Fruit fly (Drosophila melanogaster) whole organism, embryonic: ENCODE data around the gene Rich.
A peak's percentile ranks its signal among the peaks of the same experiment; 100 is the strongest.

Source experiments
- Atf3 ChIP-seq: fragments of 200-800 bp; sonication (Bioruptor generic); optimal IDR thresholded peaks from 3 replicates; lab custom pipeline; 2016; ENCODE audit warnings: missing biosample characterization, missing genetic modification characterization
- B-H1 ChIP-seq: fragments of 200-800 bp; sonication (Bioruptor generic); IDR thresholded peaks from 3 replicates; pipeline ENCODE4 v1.3.6; 2022; ENCODE audit warnings: missing biosample characterization, missing genetic modification characterization
- CG10209 ChIP-seq: fragments of 200-800 bp; sonication (Bioruptor generic); optimal IDR thresholded peaks from 3 replicates; lab custom pipeline; 2017; ENCODE audit warnings: missing biosample characterization, mild to moderate bottlenecking, missing genetic modification characterization, missing genetic modification reagents
- CG10274 ChIP-seq: fragments of 200-800 bp; sonication (Bioruptor generic); optimal IDR thresholded peaks from 3 replicates; lab custom pipeline; 2017; ENCODE audit warnings: missing biosample characterization, mild to moderate bottlenecking, missing genetic modification characterization
- CG10321 ChIP-seq: fragments of 200-800 bp; sonication (Bioruptor generic); IDR thresholded peaks from 2 replicates; pipeline ENCODE4 v1.3.6; 2022; ENCODE audit warnings: missing biosample characterization, missing genetic modification characterization
- CG11247 ChIP-seq: fragments of 200-800 bp; sonication (Bioruptor generic); IDR thresholded peaks from 2 replicates; pipeline ENCODE4 v1.3.6; 2022; ENCODE audit warnings: missing biosample characterization, missing genetic modification characterization
- CG11456 ChIP-seq: fragments of 200-800 bp; sonication (Bioruptor generic); IDR thresholded peaks from 3 replicates; pipeline ENCODE4 v1.3.6; 2022; ENCODE audit warnings: missing biosample characterization, missing genetic modification characterization
- CG13287 ChIP-seq: fragments of 200-800 bp; sonication (Bioruptor generic); IDR thresholded peaks from 2 replicates; pipeline ENCODE4 v1.3.6; 2022; ENCODE audit warnings: missing biosample characterization, missing genetic modification characterization; ENCODE audit not compliant: partially characterized antibody
- CG17361 ChIP-seq: fragments of 200-800 bp; sonication (Bioruptor generic); IDR thresholded peaks from 3 replicates; pipeline ENCODE4 v1.3.6; 2022; ENCODE audit warnings: missing biosample characterization, missing genetic modification characterization
- CG18262 ChIP-seq: fragments of 200-800 bp; optimal IDR thresholded peaks from 3 replicates; lab custom pipeline; 2019; ENCODE audit warnings: missing biosample characterization, mild to moderate bottlenecking, missing genetic modification characterization, moderate library complexity
- CG1832 ChIP-seq: fragments of 200-800 bp; sonication (Bioruptor generic); optimal IDR thresholded peaks from 2 replicates; lab custom pipeline; 2017; ENCODE audit warnings: missing biosample characterization, mild to moderate bottlenecking, missing genetic modification characterization, inconsistent platforms
- CG31388 ChIP-seq: fragments of 200-800 bp; sonication (Bioruptor generic); optimal IDR thresholded peaks from 2 replicates; lab custom pipeline; 2016; ENCODE audit warnings: missing biosample characterization, missing genetic modification characterization
- CG3163 ChIP-seq: fragments of 200-800 bp; sonication (Bioruptor generic); optimal IDR thresholded peaks from 3 replicates; lab custom pipeline; 2016; ENCODE audit warnings: missing biosample characterization, missing genetic modification characterization
- CG6254 ChIP-seq: fragments of 200-800 bp; sonication (Bioruptor generic); optimal IDR thresholded peaks from 3 replicates; lab custom pipeline; 2017; ENCODE audit warnings: mild to moderate bottlenecking, missing biosample characterization, missing genetic modification reagents, missing genetic modification characterization
- CG7271 ChIP-seq: fragments of 200-800 bp; sonication (Bioruptor generic); optimal IDR thresholded peaks from 2 replicates; lab custom pipeline; 2018; ENCODE audit warnings: missing biosample characterization, mild to moderate bottlenecking, missing genetic modification characterization, moderate library complexity
- CG8290 ChIP-seq, 3 experiments: fragments of 200-800 bp; sonication (Bioruptor generic); optimal IDR thresholded peaks; 2 replicates each; lab custom pipeline; 2016 to 2019; ENCODE audit warnings: missing biosample characterization in 3 of 3, missing genetic modification characterization in 3 of 3, mild to moderate bottlenecking in 2 of 3, moderate library complexity in 1 of 3
- Camta ChIP-seq: fragments of 200-800 bp; sonication (Bioruptor generic); optimal IDR thresholded peaks from 2 replicates; lab custom pipeline; 2016; ENCODE audit warnings: missing biosample characterization, missing genetic modification characterization
- Dp ChIP-seq: fragments of 200-800 bp; sonication (Bioruptor generic); optimal IDR thresholded peaks from 2 replicates; lab custom pipeline; 2018; ENCODE audit warnings: missing biosample characterization, mild to moderate bottlenecking, missing genetic modification characterization, moderate library complexity
- Gsc ChIP-seq: fragments of 200-800 bp; sonication (Bioruptor generic); IDR thresholded peaks from 2 replicates; pipeline ENCODE4 v1.3.6; 2022; ENCODE audit warnings: missing biosample characterization, missing genetic modification characterization
- HHEX ChIP-seq: fragments of 200-800 bp; sonication (Bioruptor generic); optimal IDR thresholded peaks from 3 replicates; lab custom pipeline; 2017; ENCODE audit warnings: missing biosample characterization, mild to moderate bottlenecking, missing genetic modification characterization, missing genetic modification reagents
- HLH54F ChIP-seq: fragments of 200-800 bp; sonication (Bioruptor generic); optimal IDR thresholded peaks from 3 replicates; lab custom pipeline; 2016; ENCODE audit warnings: missing biosample characterization, missing genetic modification characterization
- Hr51 ChIP-seq, 2 experiments: fragments of 200-800 bp; sonication (Bioruptor generic); optimal IDR thresholded peaks; 2 replicates in 1 of 2; 3 replicates in 1 of 2; lab custom pipeline; 2016 to 2018; ENCODE audit warnings: missing biosample characterization in 2 of 2, missing genetic modification characterization in 2 of 2, mild to moderate bottlenecking in 1 of 2, moderate library complexity in 1 of 2
- Mes4 ChIP-seq: fragments of 200-800 bp; sonication (Bioruptor generic); optimal IDR thresholded peaks from 2 replicates; lab custom pipeline; 2016; ENCODE audit warnings: missing biosample characterization, missing genetic modification characterization
- Nf-YA ChIP-seq: fragments of 200-800 bp; sonication (Bioruptor generic); IDR thresholded peaks from 2 replicates; pipeline ENCODE4 v1.3.6; 2022; ENCODE audit warnings: missing biosample characterization, missing genetic modification characterization
- Pdp1 ChIP-seq, 2 experiments: fragments of 200-800 bp; sonication (Bioruptor generic); optimal IDR thresholded peaks; 3 replicates each; lab custom pipeline; 2016; ENCODE audit warnings: missing biosample characterization in 2 of 2, missing genetic modification characterization in 2 of 2, mild to moderate bottlenecking in 1 of 2, moderate library complexity in 1 of 2
- Rx ChIP-seq: fragments of 200-800 bp; sonication (Bioruptor generic); IDR thresholded peaks from 2 replicates; pipeline ENCODE4 v1.3.6; 2022; ENCODE audit warnings: missing biosample characterization, missing genetic modification characterization
- Sox102F ChIP-seq: fragments of 200-800 bp; sonication (Bioruptor generic); optimal IDR thresholded peaks from 2 replicates; lab custom pipeline; 2018; ENCODE audit warnings: missing biosample characterization, mild to moderate bottlenecking, missing genetic modification characterization, moderate library complexity
- Usf ChIP-seq: fragments of 200-800 bp; sonication (Bioruptor generic); optimal IDR thresholded peaks from 2 replicates; lab custom pipeline; 2017; ENCODE audit warnings: missing genotype, missing biosample characterization, missing genetic modification characterization
- Xbp1 ChIP-seq: fragments of 200-800 bp; sonication (Bioruptor generic); optimal IDR thresholded peaks from 3 replicates; lab custom pipeline; 2016; ENCODE audit warnings: missing biosample characterization, mild to moderate bottlenecking, missing genetic modification characterization
- al ChIP-seq: fragments of 200-800 bp; sonication (Bioruptor generic); IDR thresholded peaks from 2 replicates; pipeline ENCODE4 v1.3.6; 2022; ENCODE audit warnings: missing biosample characterization, missing genetic modification characterization
- ap ChIP-seq: fragments of 200-800 bp; sonication (Bioruptor generic); IDR thresholded peaks from 2 replicates; pipeline ENCODE4 v1.3.6; 2022; ENCODE audit warnings: missing biosample characterization, missing genetic modification characterization
- ash1 ChIP-seq: fragments of 200-800 bp; sonication (Bioruptor generic); optimal IDR thresholded peaks from 2 replicates; lab custom pipeline; 2018; ENCODE audit warnings: missing biosample characterization, mild to moderate bottlenecking, missing genetic modification characterization
- bbx ChIP-seq: fragments of 200-800 bp; sonication (Bioruptor generic); IDR thresholded peaks from 2 replicates; pipeline ENCODE4 v1.3.6; 2022; ENCODE audit warnings: missing biosample characterization, missing genetic modification characterization; ENCODE audit not compliant: partially characterized antibody
- bowl ChIP-seq: fragments of 200-800 bp; sonication (Bioruptor generic); IDR thresholded peaks from 2 replicates; pipeline ENCODE4 v1.3.6; 2022; ENCODE audit warnings: missing biosample characterization, missing genetic modification characterization
- dati ChIP-seq: fragments of 200-800 bp; sonication (Bioruptor generic); IDR thresholded peaks from 2 replicates; pipeline ENCODE4 v1.3.6; 2022; ENCODE audit warnings: missing biosample characterization, missing genetic modification characterization
- dmrt11E ChIP-seq: fragments of 200-800 bp; sonication (Bioruptor generic); optimal IDR thresholded peaks from 3 replicates; lab custom pipeline; 2018; ENCODE audit warnings: missing biosample characterization, mild to moderate bottlenecking, missing genetic modification characterization, moderate library complexity
- en ChIP-seq: fragments of 200-800 bp; sonication (Bioruptor generic); optimal IDR thresholded peaks from 2 replicates; lab custom pipeline; 2016; ENCODE audit warnings: missing biosample characterization, missing genetic modification characterization
- fd64A ChIP-seq: fragments of 200-800 bp; sonication (Bioruptor generic); optimal IDR thresholded peaks from 3 replicates; lab custom pipeline; 2018; ENCODE audit warnings: missing biosample characterization, mild to moderate bottlenecking, missing genetic modification characterization
- ken ChIP-seq: fragments of 200-800 bp; sonication (Bioruptor generic); IDR thresholded peaks from 3 replicates; pipeline ENCODE4 v1.3.6; 2022; ENCODE audit warnings: missing biosample characterization, missing genetic modification characterization
- mld ChIP-seq: fragments of 200-800 bp; sonication (Bioruptor generic); IDR thresholded peaks from 3 replicates; pipeline ENCODE4 v1.3.6; 2022; ENCODE audit warnings: missing biosample characterization, missing genetic modification characterization; ENCODE audit not compliant: partially characterized antibody
- p53 ChIP-seq: fragments of 200-800 bp; sonication (Bioruptor generic); optimal IDR thresholded peaks from 2 replicates; lab custom pipeline; 2016; ENCODE audit warnings: missing biosample characterization, missing genetic modification characterization
- pfk ChIP-seq: fragments of 200-800 bp; sonication (Bioruptor generic); optimal IDR thresholded peaks from 2 replicates; lab custom pipeline; 2018; ENCODE audit warnings: missing biosample characterization, mild to moderate bottlenecking, missing genetic modification characterization, moderate library complexity
- psq ChIP-seq: fragments of 200-800 bp; sonication (Bioruptor generic); optimal IDR thresholded peaks from 2 replicates; lab custom pipeline; 2017; ENCODE audit warnings: missing biosample characterization, missing genetic modification characterization
- pum ChIP-seq: fragments of 200-800 bp; sonication (Bioruptor generic); optimal IDR thresholded peaks from 2 replicates; lab custom pipeline; 2016; ENCODE audit warnings: missing biosample characterization, missing genetic modification characterization
- seq ChIP-seq: fragments of 200-800 bp; sonication (Bioruptor generic); IDR thresholded peaks from 2 replicates; pipeline ENCODE4 v1.3.6; 2022; ENCODE audit warnings: missing biosample characterization, missing genetic modification characterization
- sima ChIP-seq: fragments of 200-800 bp; sonication (Bioruptor generic); optimal IDR thresholded peaks from 2 replicates; lab custom pipeline; 2016; ENCODE audit warnings: missing biosample characterization, missing genetic modification characterization
- so ChIP-seq: fragments of 200-800 bp; sonication (Bioruptor generic); IDR thresholded peaks from 3 replicates; pipeline ENCODE4 v1.3.6; 2022; ENCODE audit warnings: missing biosample characterization, missing genetic modification characterization
- stc ChIP-seq: fragments of 200-800 bp; sonication (Bioruptor generic); IDR thresholded peaks from 2 replicates; pipeline ENCODE4 v1.3.6; 2022; ENCODE audit warnings: missing biosample characterization, missing genetic modification characterization
- toy ChIP-seq: fragments of 200-800 bp; sonication (Bioruptor generic); IDR thresholded peaks from 2 replicates; pipeline ENCODE4 v1.3.6; 2022; ENCODE audit warnings: missing biosample characterization, missing genetic modification characterization
- wor ChIP-seq: fragments of 200-800 bp; sonication (Bioruptor generic); IDR thresholded peaks from 2 replicates; pipeline ENCODE4 v1.3.6; 2022; ENCODE audit warnings: missing biosample characterization, missing genetic modification characterization
- zen ChIP-seq: fragments of 200-800 bp; sonication (Bioruptor generic); optimal IDR thresholded peaks from 3 replicates; lab custom pipeline; 2018; ENCODE audit warnings: missing biosample characterization, mild to moderate bottlenecking, missing genetic modification characterization, moderate library complexity
- zfh1 ChIP-seq: fragments of 200-800 bp; sonication (Bioruptor generic); IDR thresholded peaks from 3 replicates; pipeline ENCODE4 v1.3.6; 2022; ENCODE audit warnings: missing biosample characterization, missing genetic modification characterization

The Rich gene

dm6 chr3L:22266535-22266934 lies 3.8 kb upstream of the Rich start, which contains the start of gene CG11523 (continued):
- TF ChIP-seq pfk (GFP tag; lab: Kevin White, UChicago) (no peak), ash1 (GFP tag; lab: Kevin White, UChicago) (no peak), CG11247 (GFP tag; lab: Robert Waterston, UW) (peak; percentile 11; the same call in 1 of the 2 replicates), HHEX (GFP tag; lab: Kevin White, UChicago) (no peak), CG17361 (GFP tag; lab: Robert Waterston, UW) (no peak), dati (GFP tag; lab: Robert Waterston, UW) (no peak), psq (GFP tag; lab: Kevin White, UChicago) (no peak), Pdp1 (GFP tag; optimal IDR thresholded peaks at IDR 0.05; lab: Kevin White, UChicago) (peak in 1 of 2 experiments; percentile 12), ap (no peak), CG3163 (GFP tag; lab: Kevin White, UChicago) (no peak), CG18262 (tag; lab: Kevin White, UChicago) (no peak), CG8290 (GFP tag; optimal IDR thresholded peaks at IDR 0.05; lab: Kevin White, UChicago) (no peak), CG8290 (tag; optimal IDR thresholded peaks at IDR 0.05; lab: Kevin White, UChicago) (peak in 1 of 2 experiments; percentile 59), Usf (no peak), Hr51 (GFP tag; optimal IDR thresholded peaks at IDR 0.05; lab: Kevin White, UChicago) (no peak), CG7271 (tag; lab: Kevin White, UChicago) (no peak), Sox102F (GFP tag; lab: Kevin White, UChicago) (no peak), seq (GFP tag; lab: Robert Waterston, UW) (no peak), dmrt11E (tag; lab: Kevin White, UChicago) (no peak), CG31388 (no peak), zfh1 (GFP tag; lab: Robert Waterston, UW) (no peak), HLH54F (GFP tag; lab: Kevin White, UChicago) (peak; percentile 23), ken (GFP tag; lab: Robert Waterston, UW) (no peak), bowl (GFP tag; lab: Robert Waterston, UW) (no peak), CG6254 (GFP tag; lab: Kevin White, UChicago) (no peak), Nf-YA (no peak), sima (no peak), Rx (no peak), Atf3 (GFP tag; lab: Kevin White, UChicago) (no peak), Mes4 (no peak), mld (GFP tag; lab: Robert Waterston, UW) (no peak), stc (GFP tag; lab: Robert Waterston, UW) (no peak), fd64A (no peak), toy (GFP tag; lab: Robert Waterston, UW) (no peak), zen (peak; percentile 27), Dp (GFP tag; lab: Kevin White, UChicago) (no peak), CG1832 (no peak), CG10321 (GFP tag; lab: Robert Waterston, UW) (no peak), Xbp1 (GFP tag; lab: Kevin White, UChicago) (no peak), en (no peak), Gsc (no peak), so (GFP tag; lab: Robert Waterston, UW) (no peak), pum (GFP tag; lab: Kevin White, UChicago) (no peak), CG10209 (GFP tag; lab: Kevin White, UChicago) (no peak), Camta (GFP tag; lab: Kevin White, UChicago) (no peak), CG11456 (GFP tag; lab: Robert Waterston, UW) (no peak), CG10274 (no peak), al (no peak), CG13287 (GFP tag; lab: Robert Waterston, UW) (peak; percentile 38; the same call in 1 of the 2 replicates), B-H1 (GFP tag; lab: Robert Waterston, UW) (no peak), p53 (GFP tag; lab: Kevin White, UChicago) (no peak), bbx (peak; percentile 50), wor (GFP tag; lab: Robert Waterston, UW) (no peak)
